Worm (Caenorhabditis elegans) whole organism, early embryonic: ENCODE results near the gene F28H6.7.

Experiments used
- ama-1 ChIP-seq: fragments of 150-350 bp; optimal IDR thresholded peaks from 2 replicates; lab custom pipeline; 2014
- ets-7 ChIP-seq: sonication (generic microtip); optimal IDR thresholded peaks from 2 replicates; lab custom pipeline; 2016; ENCODE audit warnings: missing genotype, missing genetic modification characterization, missing compliant biosample characterization
- flt-1 ChIP-seq: fragments of 200-800 bp; sonication (Bioruptor generic); IDR thresholded peaks from 2 replicates; pipeline ENCODE4 v1.3.6; 2022; ENCODE audit warnings: missing genetic modification characterization, missing compliant biosample characterization

DNA sequence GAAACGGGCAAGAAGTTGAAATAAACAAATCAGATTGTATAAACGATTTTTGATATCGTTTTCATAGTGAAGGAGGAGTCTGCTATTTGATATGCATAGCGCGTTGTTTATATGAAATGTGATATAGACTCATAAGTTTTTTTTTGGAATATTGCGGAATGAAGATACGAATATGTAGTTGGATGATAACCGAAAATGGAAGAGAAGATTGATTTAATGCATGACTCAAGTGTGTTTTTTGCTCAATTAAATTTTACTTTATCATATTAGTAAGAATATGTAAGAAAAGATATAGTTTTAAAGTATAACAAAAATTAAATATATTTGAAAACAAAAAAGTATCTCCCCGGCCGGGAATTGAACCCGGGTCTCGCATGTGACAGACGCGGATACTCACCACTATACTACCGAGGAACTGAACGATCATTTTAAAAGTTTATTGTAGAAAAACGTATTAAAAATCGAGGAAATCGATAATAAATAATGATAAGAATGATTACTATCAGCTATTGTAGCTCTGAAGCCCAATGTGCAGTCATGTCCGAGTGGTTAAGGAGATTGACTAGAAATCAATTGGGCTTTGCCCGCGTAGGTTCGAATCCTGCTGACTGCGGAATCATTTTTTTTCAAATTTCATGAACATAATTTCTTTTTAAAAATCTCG, 45.9 kb downstream of the F28H6.7 start, which contains the start of gene lgc-25:
- TF ChIP-seq ama-1 (lab: Kevin White, UChicago), result no peak
- TF ChIP-seq flt-1, result no peak
- no peak for TF ChIP-seq ets-7
